Fruit fly (Drosophila melanogaster) whole organism, wandering third instar larva: ENCODE results near the gene CG12998.

Experiments used
- Abd-B ChIP-seq: fragments of >200 bp; optimal IDR thresholded peaks from 2 replicates; lab custom pipeline; 2017; ENCODE audit warnings: missing biosample characterization, missing genetic modification characterization
- CG32264 ChIP-seq: fragments of 200-800 bp; sonication (Bioruptor generic); optimal IDR thresholded peaks from 2 replicates; lab custom pipeline; 2016; ENCODE audit warnings: missing biosample characterization, missing genetic modification characterization
- CrebA ChIP-seq: fragments of 200-800 bp; sonication (Bioruptor generic); optimal IDR thresholded peaks from 2 replicates; lab custom pipeline; 2016; ENCODE audit warnings: missing biosample characterization, mild to moderate bottlenecking, missing genetic modification characterization, borderline replicate concordance
- Dfd ChIP-seq: fragments of >200 bp; optimal IDR thresholded peaks from 2 replicates; lab custom pipeline; 2017; ENCODE audit warnings: missing biosample characterization, missing genetic modification characterization
- Dif ChIP-seq: fragments of 200-275, 200-300 bp; sonication (Bioruptor generic); optimal IDR thresholded peaks from 2 replicates; lab custom pipeline; 2018; ENCODE audit warnings: missing biosample characterization, missing genetic modification characterization; ENCODE audit not compliant: partially characterized antibody
- GATAd ChIP-seq: sonication (Bioruptor generic); optimal IDR thresholded peaks from 2 replicates; lab custom pipeline; 2016; ENCODE audit warnings: missing biosample characterization, missing genetic modification characterization
- HLH106 ChIP-seq: fragments of 200-800 bp; optimal IDR thresholded peaks from 3 replicates; lab custom pipeline; 2019; ENCODE audit warnings: missing biosample characterization, mild to moderate bottlenecking, missing genetic modification characterization, moderate library complexity
- Hnf4 ChIP-seq: fragments of 200-800 bp; sonication (Bioruptor generic); optimal IDR thresholded peaks from 2 replicates; lab custom pipeline; 2016; ENCODE audit warnings: missing biosample characterization, mild to moderate bottlenecking, missing genetic modification characterization
- Hr78 ChIP-seq: fragments of >200 bp; optimal IDR thresholded peaks from 2 replicates; lab custom pipeline; 2017; ENCODE audit warnings: missing biosample characterization, missing genetic modification characterization
- Hr83 ChIP-seq: fragments of 200-300 bp; sonication (Bioruptor generic); optimal IDR thresholded peaks from 2 replicates; lab custom pipeline; 2016; ENCODE audit warnings: missing biosample characterization, mild to moderate bottlenecking, missing genetic modification characterization, moderate library complexity; ENCODE audit not compliant: poor library complexity, severe bottlenecking
- Jra ChIP-seq: sonication (Bioruptor generic); optimal IDR thresholded peaks from 2 replicates; lab custom pipeline; 2016; ENCODE audit warnings: missing biosample characterization, missing genetic modification characterization
- Mio ChIP-seq: sonication (Bioruptor generic); optimal IDR thresholded peaks from 2 replicates; lab custom pipeline; 2016; ENCODE audit warnings: missing biosample characterization, missing genetic modification characterization
- Myc ChIP-seq: fragments of >200 bp; optimal IDR thresholded peaks from 2 replicates; lab custom pipeline; 2017
- N ChIP-seq: fragments of >200 bp; optimal IDR thresholded peaks from 2 replicates; lab custom pipeline; 2018; ENCODE audit warnings: missing biosample characterization, missing external identifiers, missing genetic modification characterization
- OdsH ChIP-seq: fragments of 200-800 bp; sonication (Bioruptor generic); optimal IDR thresholded peaks from 2 replicates; lab custom pipeline; 2016; ENCODE audit warnings: missing biosample characterization, mild to moderate bottlenecking, missing genetic modification characterization
- Rel ChIP-seq, 2 experiments: fragments of 200-800 bp; sonication (Bioruptor generic) in 1 of 2; optimal IDR thresholded peaks; 2 replicates in 1 of 2; 3 replicates in 1 of 2; lab custom pipeline; 2016 to 2019; ENCODE audit warnings: mild to moderate bottlenecking in 2 of 2, missing biosample characterization in 2 of 2, missing genetic modification characterization in 2 of 2, moderate library complexity in 1 of 2
- Sp1 ChIP-seq: fragments of 200-800 bp; sonication (Bioruptor generic); optimal IDR thresholded peaks from 3 replicates; lab custom pipeline; 2019; ENCODE audit warnings: missing biosample characterization, mild to moderate bottlenecking, missing genetic modification characterization, moderate library complexity
- Vsx2 ChIP-seq: fragments of 200-300, 225-300 bp; sonication (Bioruptor generic); optimal IDR thresholded peaks from 2 replicates; lab custom pipeline; 2018; ENCODE audit warnings: missing biosample characterization, missing genetic modification characterization; ENCODE audit not compliant: partially characterized antibody
- br ChIP-seq: fragments of 200-800 bp; sonication (Bioruptor generic); optimal IDR thresholded peaks from 2 replicates; lab custom pipeline; 2016; ENCODE audit warnings: missing biosample characterization, missing genetic modification characterization
- dl ChIP-seq, 2 experiments: fragments of 175-275, 200-275 bp in 1 of 2; fragments of 200-275 bp in 1 of 2; sonication (Bioruptor generic); optimal IDR thresholded peaks; lab custom pipeline; 2018; ENCODE audit warnings: mild to moderate bottlenecking in 2 of 2, missing biosample characterization in 2 of 2, missing genetic modification characterization in 2 of 2, moderate library complexity in 2 of 2; ENCODE audit not compliant: partially characterized antibody in 2 of 2, insufficient read depth in 1 of 2
- dmrt93B ChIP-seq: fragments of 200-800 bp; sonication (Bioruptor generic); optimal IDR thresholded peaks from 2 replicates; lab custom pipeline; 2018; ENCODE audit warnings: missing biosample characterization, mild to moderate bottlenecking, missing genetic modification characterization
- dsf ChIP-seq: sonication (Bioruptor generic); optimal IDR thresholded peaks from 2 replicates; lab custom pipeline; 2016; ENCODE audit warnings: missing biosample characterization, missing genetic modification characterization, borderline replicate concordance
- ey ChIP-seq: fragments of 200-800 bp; sonication (Bioruptor generic); optimal IDR thresholded peaks from 2 replicates; lab custom pipeline; 2016; ENCODE audit warnings: missing biosample characterization, missing genetic modification characterization
- h ChIP-seq: fragments of 200-800 bp; sonication (Bioruptor generic); optimal IDR thresholded peaks from 3 replicates; lab custom pipeline; 2016; ENCODE audit warnings: missing biosample characterization, mild to moderate bottlenecking, missing genetic modification characterization
- jim ChIP-seq: fragments of 175-275, 200-325 bp; sonication (Bioruptor generic); optimal IDR thresholded peaks from 2 replicates; lab custom pipeline; 2016; ENCODE audit warnings: missing biosample characterization, mild to moderate bottlenecking, missing genetic modification characterization
- lola ChIP-seq: fragments of >200 bp; optimal IDR thresholded peaks from 2 replicates; lab custom pipeline; 2017; ENCODE audit warnings: missing biosample characterization, missing genetic modification characterization
- pan ChIP-seq: fragments of >200 bp; optimal IDR thresholded peaks from 2 replicates; lab custom pipeline; 2017
- rgr ChIP-seq: fragments of 200-800 bp; sonication (Bioruptor generic); optimal IDR thresholded peaks from 3 replicates; lab custom pipeline; 2016; ENCODE audit warnings: missing biosample characterization, mild to moderate bottlenecking, missing genetic modification characterization
- sage ChIP-seq: fragments of 200-800 bp; sonication (Bioruptor generic); optimal IDR thresholded peaks from 2 replicates; lab custom pipeline; 2016; ENCODE audit warnings: missing biosample characterization, mild to moderate bottlenecking, missing genetic modification characterization
- sv ChIP-seq: fragments of 200-800 bp; sonication (Bioruptor generic); optimal IDR thresholded peaks from 3 replicates; lab custom pipeline; 2016; ENCODE audit warnings: missing biosample characterization, missing genetic modification characterization
- tai ChIP-seq: sonication (Bioruptor generic); optimal IDR thresholded peaks from 2 replicates; lab custom pipeline; 2016; ENCODE audit warnings: missing biosample characterization, missing genetic modification characterization
- woc ChIP-seq: sonication (Bioruptor generic); optimal IDR thresholded peaks from 2 replicates; lab custom pipeline; 2016; ENCODE audit warnings: missing biosample characterization, mild to moderate bottlenecking, missing genetic modification characterization

CG12998 gene

DNA sequence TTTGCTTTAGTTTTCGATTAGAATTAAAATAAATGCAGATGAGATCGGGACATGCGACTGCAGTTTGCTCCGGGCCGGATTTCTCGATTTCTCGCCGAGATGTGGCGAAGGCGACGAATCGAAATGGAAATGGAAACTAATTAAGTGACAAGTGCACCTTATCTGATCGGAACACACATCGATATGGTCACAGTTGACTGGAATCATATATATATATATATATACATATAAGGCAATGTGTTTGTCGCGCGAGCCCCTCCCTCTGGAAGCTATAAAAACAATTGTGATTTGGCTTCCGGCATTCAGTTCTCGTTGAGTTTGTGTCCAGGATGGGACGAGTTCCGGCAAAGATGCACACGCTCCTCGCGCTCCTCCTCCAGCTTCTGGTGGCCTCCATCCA is 3.5 kb upstream of the CG12998 start, which contains the start of gene CG5162:
Gene CG5162, plus strand, starts transcription at position 301 of the 400 bp plus-strand sequence.
- no peak for TF ChIP-seq Dif (GFP tag; lab: Kevin White, UChicago)
- TF ChIP-seq dl (GFP tag; optimal IDR thresholded peaks at IDR 0.05; lab: Kevin White, UChicago; ENCODE audit: insufficient read depth in 1 of 2, partially characterized antibody in 2 of 2), result no peak
- no peak for TF ChIP-seq Jra (GFP tag; lab: Kevin White, UChicago)
- TF ChIP-seq tai (GFP tag; lab: Kevin White, UChicago), result no peak
- no peak for TF ChIP-seq N (GFP tag; lab: Kevin White, UChicago)
- TF ChIP-seq dmrt93B, result no peak
- no peak for TF ChIP-seq Sp1 (GFP tag; lab: Kevin White, UChicago)
- TF ChIP-seq woc (GFP tag; lab: Kevin White, UChicago), result no peak
- TF ChIP-seq Vsx2 (GFP tag; lab: Kevin White, UChicago), result no peak
- no peak for TF ChIP-seq sage (GFP tag; lab: Kevin White, UChicago)
- TF ChIP-seq h (GFP tag; lab: Kevin White, UChicago), result no peak
- no peak for TF ChIP-seq GATAd (GFP tag; lab: Kevin White, UChicago)
- TF ChIP-seq sv (GFP tag; lab: Kevin White, UChicago), result no peak
- TF ChIP-seq OdsH (GFP tag; lab: Kevin White, UChicago), result no peak
- TF ChIP-seq lola (GFP tag; lab: Kevin White, UChicago), result no peak
- TF ChIP-seq, all 38 proteins: peak for 0

DNA sequence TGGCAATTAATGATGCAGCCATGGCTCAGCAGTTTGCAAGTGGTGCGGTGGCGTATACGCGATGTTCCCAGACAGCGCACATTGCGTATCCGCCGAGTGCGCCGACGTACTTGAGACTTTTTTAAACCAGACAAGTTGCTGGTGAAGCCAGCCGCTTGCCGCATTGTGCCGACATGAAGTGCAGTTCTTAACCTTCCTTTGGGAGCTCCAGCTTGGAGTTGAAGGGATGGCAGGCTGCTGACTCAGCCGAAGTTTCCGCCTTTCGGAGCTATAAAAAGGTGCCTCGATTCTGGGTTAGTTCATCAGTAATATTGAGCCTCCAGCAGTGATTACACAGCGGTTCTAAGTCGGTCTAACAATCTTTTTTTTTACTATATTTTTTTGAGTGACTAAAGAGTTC is 2.7 kb downstream of the CG12998 start, which contains the start of gene CG5172:
Gene CG5172, plus strand, starts transcription at position 301 of the 400 bp plus-strand sequence.
- TF ChIP-seq CrebA (no peak), h (GFP tag; lab: Kevin White, UChicago) (no peak), Abd-B (GFP tag; lab: Kevin White, UChicago) (no peak), jim (GFP tag; lab: Kevin White, UChicago) (no peak), pan (lab: Kevin White, UChicago) (no peak), OdsH (GFP tag; lab: Kevin White, UChicago) (no peak), sv (GFP tag; lab: Kevin White, UChicago) (no peak), Hnf4 (GFP tag; lab: Kevin White, UChicago) (no peak), br (no peak), Rel (GFP tag; optimal IDR thresholded peaks at IDR 0.05; lab: Kevin White, UChicago) (no peak), Rel (tag; optimal IDR thresholded peaks at IDR 0.05; lab: Kevin White, UChicago) (no peak), sage (GFP tag; lab: Kevin White, UChicago) (no peak)

DNA sequence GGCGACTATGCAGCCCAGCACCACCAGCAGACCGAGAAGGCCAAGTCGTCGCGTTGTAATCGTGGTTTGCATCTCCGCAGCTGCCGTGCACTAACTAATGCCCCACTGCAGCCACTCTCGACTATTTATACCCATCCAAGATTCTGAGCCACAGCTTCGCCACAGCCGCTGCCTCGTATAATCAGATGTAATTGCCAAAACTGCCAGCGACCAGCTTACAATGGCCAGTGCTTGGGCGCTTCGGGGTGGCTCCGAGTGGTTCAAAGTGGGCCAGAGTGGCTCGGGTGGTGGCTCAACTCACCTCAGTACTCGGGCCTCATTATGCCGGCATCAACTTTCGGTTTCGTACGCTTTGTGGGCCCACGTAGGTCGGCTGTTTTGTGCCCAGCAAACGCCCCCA is 5.2 kb downstream of the CG12998 start, which contains the start of gene CG34327:
Gene CG34327, minus strand, starts transcription at position 101 of the 400 bp plus-strand sequence.
- TF ChIP-seq pan (lab: Kevin White, UChicago), result no peak
- TF ChIP-seq tai (GFP tag; lab: Kevin White, UChicago), result no peak
- TF ChIP-seq br, result no peak
- TF ChIP-seq dl (GFP tag; optimal IDR thresholded peaks at IDR 0.05; lab: Kevin White, UChicago; ENCODE audit: insufficient read depth in 1 of 2, partially characterized antibody in 2 of 2), result no peak
- no peak for TF ChIP-seq OdsH (GFP tag; lab: Kevin White, UChicago)
- no peak for TF ChIP-seq CrebA
- TF ChIP-seq rgr (GFP tag; lab: Kevin White, UChicago), result no peak
- no peak for TF ChIP-seq ey (GFP tag; lab: Kevin White, UChicago)
- no peak for TF ChIP-seq Vsx2 (GFP tag; lab: Kevin White, UChicago)
- no peak for TF ChIP-seq Dfd (GFP tag; lab: Kevin White, UChicago)
- no peak for TF ChIP-seq Hnf4 (GFP tag; lab: Kevin White, UChicago)

DNA sequence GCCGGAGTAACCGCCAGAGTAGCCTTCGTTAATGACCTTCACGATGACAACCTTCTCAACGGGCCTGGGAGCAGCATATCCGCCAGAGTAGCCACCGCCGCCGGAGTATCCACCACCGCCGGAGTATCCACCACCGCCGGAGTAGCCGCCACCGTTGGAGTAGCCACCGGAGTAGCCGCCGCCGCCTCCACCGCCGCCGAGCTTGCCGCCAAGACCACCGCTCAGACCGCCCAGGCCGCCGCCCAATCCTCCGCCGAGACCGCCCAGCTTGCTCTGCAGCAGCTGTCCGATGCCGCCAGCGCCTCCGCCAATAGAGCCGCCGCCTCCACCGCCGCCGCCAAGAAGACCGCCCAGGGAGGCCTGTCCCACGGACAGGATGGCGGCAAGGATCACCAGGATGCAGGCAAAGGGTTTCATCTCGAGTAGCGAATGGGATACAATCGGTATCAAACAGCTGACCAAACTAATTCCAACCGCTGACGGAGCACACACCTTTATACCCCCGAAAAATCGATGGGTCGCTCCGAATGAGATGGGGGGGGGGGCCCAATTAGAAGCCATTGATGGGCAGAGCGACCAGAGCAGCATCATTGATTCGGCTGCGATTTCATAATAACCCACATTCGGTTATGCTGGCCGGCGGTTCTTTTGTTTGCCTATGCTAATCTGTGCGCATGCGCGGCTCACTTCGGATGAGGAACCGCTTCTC is 7.7 kb downstream of the CG12998 start:
- TF ChIP-seq dmrt93B (no peak), tai (GFP tag; lab: Kevin White, UChicago) (no peak), dsf (no peak), ey (GFP tag; lab: Kevin White, UChicago) (no peak), Dfd (GFP tag; lab: Kevin White, UChicago) (peak; percentile 68), CG32264 (GFP tag; lab: Kevin White, UChicago) (no peak)

DNA sequence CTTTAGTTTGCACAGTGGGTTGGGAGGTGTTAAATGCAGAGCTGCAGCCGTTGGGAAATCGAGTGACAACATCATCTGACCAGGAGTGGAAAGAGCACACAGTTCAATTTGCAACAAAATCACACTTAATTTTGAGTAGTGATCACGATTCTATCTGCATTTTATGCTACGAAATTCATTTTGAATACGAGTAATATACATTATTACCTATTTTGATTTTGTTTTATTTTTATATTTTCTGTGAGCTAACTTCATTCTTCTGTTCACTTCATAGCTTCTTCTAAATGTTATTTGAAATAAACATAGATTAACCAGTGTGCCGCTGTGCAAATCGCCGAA is 8.2 kb downstream of the CG12998 start, which contains the start of gene CG10598:
Gene CG10598, minus strand, starts transcription at position 187 of the 339 bp plus-strand sequence.
- TF ChIP-seq Hr83 (GFP tag; lab: Kevin White, UChicago), result no peak
- TF ChIP-seq Vsx2 (GFP tag; lab: Kevin White, UChicago), result no peak
- no peak for TF ChIP-seq Myc (lab: Kevin White, UChicago)
- no peak for TF ChIP-seq CrebA
- TF ChIP-seq dmrt93B, result no peak
- TF ChIP-seq rgr (GFP tag; lab: Kevin White, UChicago), result no peak
- TF ChIP-seq HLH106 (tag; lab: Kevin White, UChicago), result no peak
- no peak for TF ChIP-seq Mio (GFP tag; lab: Kevin White, UChicago)
- no peak for TF ChIP-seq CG32264 (GFP tag; lab: Kevin White, UChicago)
- no peak for TF ChIP-seq dl (GFP tag; optimal IDR thresholded peaks at IDR 0.05; lab: Kevin White, UChicago; ENCODE audit: insufficient read depth in 1 of 2, partially characterized antibody in 2 of 2)
- no peak for TF ChIP-seq dsf
- TF ChIP-seq Rel (GFP tag; optimal IDR thresholded peaks at IDR 0.05; lab: Kevin White, UChicago), result no peak
- TF ChIP-seq Rel (tag; optimal IDR thresholded peaks at IDR 0.05; lab: Kevin White, UChicago), result no peak
- TF ChIP-seq Abd-B (GFP tag; lab: Kevin White, UChicago), result no peak
- no peak for TF ChIP-seq Dif (GFP tag; lab: Kevin White, UChicago)
- no peak for TF ChIP-seq Hr78 (GFP tag; lab: Kevin White, UChicago)
